Worm (Caenorhabditis elegans) whole organism, L1 larva: ENCODE results near the gene nol-6.

Experiments
- Y116A8C.19 ChIP-seq: sonication (generic microtip); optimal IDR thresholded peaks from 2 replicates; lab custom pipeline; 2016; ENCODE audit warnings: missing compliant biosample characterization, missing genetic modification characterization, borderline replicate concordance
- ama-1 ChIP-seq: fragments of 150-350 bp; optimal IDR thresholded peaks from 2 replicates; lab custom pipeline; 2014
- ceh-88 ChIP-seq: fragments of 200-800 bp; sonication (Bioruptor generic); IDR thresholded peaks from 2 replicates; pipeline ENCODE4 v1.3.6; 2022; ENCODE audit warnings: missing genetic modification characterization, missing compliant biosample characterization
- ces-1 ChIP-seq: fragments of 150-350 bp; optimal IDR thresholded peaks from 2 replicates; lab custom pipeline; 2014; ENCODE audit warnings: missing biosample characterization, missing genetic modification reagents, missing genetic modification characterization
- nhr-28 ChIP-seq: fragments of 150-350 bp; optimal IDR thresholded peaks from 2 replicates; lab custom pipeline; 2014; ENCODE audit warnings: missing biosample characterization, missing genetic modification characterization
- nhr-85 ChIP-seq: sonication (generic microtip); peaks from one replicate; lab custom pipeline; 2016; ENCODE audit warnings: missing genetic modification characterization, inconsistent platforms, missing compliant biosample characterization
- nhr-90 ChIP-seq: sonication (generic microtip); optimal IDR thresholded peaks from 2 replicates; lab custom pipeline; 2016; ENCODE audit warnings: mild to moderate bottlenecking, missing genetic modification characterization, missing compliant biosample characterization; ENCODE audit not compliant: poor library complexity
- rnt-1 ChIP-seq: sonication (generic microtip); optimal IDR thresholded peaks from 2 replicates; lab custom pipeline; 2016; ENCODE audit warnings: mild to moderate bottlenecking, missing genetic modification characterization, moderate library complexity, missing compliant biosample characterization
- snpc-4 ChIP-seq: fragments of 150-350 bp; optimal IDR thresholded peaks from 2 replicates; lab custom pipeline; 2014; ENCODE audit warnings: missing biosample characterization, missing genetic modification characterization

ce11 chrII:1474807-1475206 lies 37.5 kb upstream of the nol-6 start:
- no peak for TF ChIP-seq ces-1
- TF ChIP-seq nhr-85, result no peak
- TF ChIP-seq nhr-90 (tag; lab: Kevin White, UChicago), result no peak
- TF ChIP-seq nhr-28 (tag; lab: Kevin White, UChicago), result no peak
- TF ChIP-seq ama-1 (lab: Kevin White, UChicago), result no peak
- no peak for TF ChIP-seq ceh-88 (GFP tag; lab: Robert Waterston, UW)
- TF ChIP-seq snpc-4 (tag; lab: Kevin White, UChicago), result no peak
- no peak for TF ChIP-seq Y116A8C.19 (tag; lab: Kevin White, UChicago)
- TF ChIP-seq rnt-1, result no peak
